Fruit fly (Drosophila melanogaster): ENCODE measurements around the gene CG13295.

The CG13295 gene

dm6 chr3L:6054803-6055202 is 20.2 kb downstream of the CG13295 start, which contains the start of gene tant:
Gene tant (plus strand): TSS chr3L:6055136.
- TF ChIP-seq bab1 (GFP tag; optimal IDR thresholded peaks at IDR 0.05) (peak; percentile 19), cnc (optimal IDR thresholded peaks at IDR 0.05) (no peak), Hr96 (GFP tag; optimal IDR thresholded peaks at IDR 0.05) (peak; percentile 11), ovo (GFP tag; optimal IDR thresholded peaks at IDR 0.05) (peak; percentile 3)

- TF ChIP-seq CG12768 (GFP tag; optimal IDR thresholded peaks at IDR 0.05), result no peak
- no peak for TF ChIP-seq bab1 (GFP tag; optimal IDR thresholded peaks at IDR 0.05)
- TF ChIP-seq Crg-1 (GFP tag; optimal IDR thresholded peaks at IDR 0.05), result no peak
- TF ChIP-seq CG14711 (tag; optimal IDR thresholded peaks at IDR 0.05), result no peak
- no peak for TF ChIP-seq Hr96 (GFP tag; optimal IDR thresholded peaks at IDR 0.05)
- TF ChIP-seq kay (GFP tag; ENCODE audit: borderline replicate concordance), result no peak
- no peak for TF ChIP-seq CG5204 (GFP tag; optimal IDR thresholded peaks at IDR 0.05)
- TF ChIP-seq Clk (GFP tag; optimal IDR thresholded peaks at IDR 0.05), result no peak
- TF ChIP-seq pad (GFP tag; optimal IDR thresholded peaks at IDR 0.05), result no peak
- no peak for TF ChIP-seq CG7045 (GFP tag; optimal IDR thresholded peaks at IDR 0.05)
- no peak for TF ChIP-seq CG1620 (GFP tag; optimal IDR thresholded peaks at IDR 0.05)
- no peak for TF ChIP-seq cnc (optimal IDR thresholded peaks at IDR 0.05)
- no peak for TF ChIP-seq ovo (GFP tag; optimal IDR thresholded peaks at IDR 0.05)
- no peak for TF ChIP-seq CG11617 (GFP tag; optimal IDR thresholded peaks at IDR 0.05)
- TF ChIP-seq Mnt (GFP tag; optimal IDR thresholded peaks at IDR 0.05), result no peak
- TF ChIP-seq cic (GFP tag; optimal IDR thresholded peaks at IDR 0.05), result no peak
These were observed 20.7 kb downstream of the CG13295 start, which contains the start of gene Jon65Ai for dm6 chr3L:6054343-6054742. Gene Jon65Ai (minus strand): TSS chr3L:6054443.

- TF ChIP-seq kay (GFP tag; ENCODE audit: borderline replicate concordance) (peak; percentile 8), bab1 (GFP tag; optimal IDR thresholded peaks at IDR 0.05) (no peak)
These were observed 23.0 kb downstream of the CG13295 start, which contains the start of gene Jon65Aii for dm6 chr3L:6052021-6052420. Gene Jon65Aii (plus strand): TSS chr3L:6052321.

DNA sequence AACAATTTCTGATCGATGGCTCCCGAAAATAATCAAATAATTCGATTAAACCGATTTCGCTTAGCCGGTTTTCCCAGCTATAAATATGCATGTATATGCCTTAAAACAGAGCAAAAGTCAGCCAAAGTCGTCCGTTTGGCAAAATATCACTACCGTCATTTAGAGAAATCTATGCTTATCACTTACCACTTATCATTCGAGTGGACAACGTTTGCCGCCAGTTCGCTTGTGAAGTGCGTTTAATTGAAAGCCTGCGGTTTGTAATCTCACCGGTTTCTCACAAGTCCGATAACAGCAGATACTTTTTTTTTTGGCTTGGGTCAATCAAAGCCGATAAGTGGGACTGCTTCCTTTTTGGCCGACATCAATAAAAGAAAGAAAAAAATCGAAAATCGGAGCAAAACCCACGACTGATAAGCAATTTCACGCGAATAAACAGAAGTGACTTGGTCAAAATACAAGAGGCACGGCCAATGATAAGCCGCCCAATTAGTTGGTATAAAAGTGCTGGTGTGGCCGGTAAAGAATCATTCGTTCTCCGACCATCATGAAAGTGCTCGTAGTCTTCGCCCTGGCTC is 24.7 kb downstream of the CG13295 start, which contains the start of gene Jon65Aiii:
Jon65Aiii (plus strand) TSS at position 528 of the 578 bp plus-strand sequence.
- no peak for TF ChIP-seq toe (GFP tag; optimal IDR thresholded peaks at IDR 0.05)
- peak; percentile 57 for TF ChIP-seq cic (GFP tag; optimal IDR thresholded peaks at IDR 0.05)

- peak; percentile 15 for TF ChIP-seq cic (GFP tag; optimal IDR thresholded peaks at IDR 0.05)
- TF ChIP-seq CG7045 (GFP tag; optimal IDR thresholded peaks at IDR 0.05), result no peak
- TF ChIP-seq CG1620 (GFP tag; optimal IDR thresholded peaks at IDR 0.05), result no peak
These were observed 36.3 kb downstream of the CG13295 start, which contains the start of gene Jon65Aiv for dm6 chr3L:6038720-6039205. Gene Jon65Aiv (plus strand): TSS chr3L:6039155.

dm6 chr3L:6036811-6037210 is 38.2 kb downstream of the CG13295 start, which contains the start of gene CG6462:
Gene CG6462 (plus strand): TSS chr3L:6037111.
- TF ChIP-seq CG11617 (GFP tag; optimal IDR thresholded peaks at IDR 0.05) (no peak), CG7101 (tag; optimal IDR thresholded peaks at IDR 0.05) (no peak), Hr96 (GFP tag; optimal IDR thresholded peaks at IDR 0.05) (no peak), CG7045 (GFP tag; optimal IDR thresholded peaks at IDR 0.05) (no peak), CG14711 (tag; optimal IDR thresholded peaks at IDR 0.05) (no peak), CG33017 (tag; optimal IDR thresholded peaks at IDR 0.05) (no peak), cic (GFP tag; optimal IDR thresholded peaks at IDR 0.05) (no peak), tj (GFP tag; optimal IDR thresholded peaks at IDR 0.05) (no peak), CG1620 (GFP tag; optimal IDR thresholded peaks at IDR 0.05) (no peak)

dm6 chr3L:6036141-6036540 is 38.9 kb downstream of the CG13295 start:
- TF ChIP-seq cic (GFP tag; optimal IDR thresholded peaks at IDR 0.05) (peak; percentile 26), kay (GFP tag; ENCODE audit: borderline replicate concordance) (peak; percentile 75), Clk (GFP tag; optimal IDR thresholded peaks at IDR 0.05) (no peak), Hr96 (GFP tag; optimal IDR thresholded peaks at IDR 0.05) (peak; percentile 21), CG33017 (tag; optimal IDR thresholded peaks at IDR 0.05) (no peak)

DNA sequence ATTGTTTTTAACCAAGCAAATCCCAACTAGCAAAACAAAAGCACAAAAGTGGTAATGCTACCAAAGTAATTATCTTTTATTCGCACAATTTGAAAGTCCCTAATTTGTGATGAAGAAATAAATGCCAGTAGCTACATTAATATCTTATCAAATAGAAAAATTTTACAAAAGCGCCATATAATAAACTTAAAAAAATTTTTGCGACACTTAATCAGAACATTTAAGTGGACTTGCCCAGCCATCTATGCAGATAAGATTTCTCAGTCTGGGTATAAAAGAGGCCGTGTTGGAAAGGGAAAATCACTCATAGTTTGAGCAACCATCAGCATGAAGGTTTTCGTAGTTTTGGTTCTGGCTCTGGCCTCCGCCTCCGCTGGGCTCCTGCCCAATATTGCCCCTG is 40.1 kb downstream of the CG13295 start, which contains the start of gene yip7:
yip7 (plus strand) TSS at position 301 of the 400 bp plus-strand sequence.
- TF ChIP-seq ovo (GFP tag; optimal IDR thresholded peaks at IDR 0.05) (no peak), CG12768 (GFP tag; optimal IDR thresholded peaks at IDR 0.05) (no peak), CG33017 (tag; optimal IDR thresholded peaks at IDR 0.05) (no peak), Clk (GFP tag; optimal IDR thresholded peaks at IDR 0.05) (no peak), CG11617 (GFP tag; optimal IDR thresholded peaks at IDR 0.05) (no peak), cic (GFP tag; optimal IDR thresholded peaks at IDR 0.05) (no peak)
